Fruit fly (Drosophila melanogaster): ENCODE data around the gene CG13299.

DNA sequence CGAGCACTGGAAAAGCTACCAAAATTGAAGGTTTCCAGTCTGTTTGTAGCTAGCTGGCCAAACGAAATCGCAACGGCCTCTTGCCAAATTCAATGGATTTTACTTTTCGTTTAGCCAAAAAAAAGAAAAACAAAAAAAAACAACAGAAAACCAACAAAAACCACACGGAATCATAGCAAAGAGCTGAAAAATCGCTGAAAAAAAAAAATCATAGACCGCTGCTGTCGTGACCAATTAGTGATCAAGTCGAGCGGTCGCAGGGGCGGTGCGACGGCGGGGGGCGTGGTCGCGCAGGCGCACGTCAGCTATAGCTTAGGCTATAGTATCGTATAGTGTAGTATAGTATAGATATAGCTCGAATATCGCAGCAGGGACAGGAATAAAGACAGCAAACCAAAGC, 42.8 kb upstream of the CG13299 start:
- TF ChIP-seq pan (optimal IDR thresholded peaks at IDR 0.05) = no peak
- TF ChIP-seq psq (optimal IDR thresholded peaks at IDR 0.05) = no peak
- TF ChIP-seq usp (GFP tag; optimal IDR thresholded peaks at IDR 0.05) = no peak
- no peak for TF ChIP-seq Dll (optimal IDR thresholded peaks at IDR 0.05)

Data from whole organism.